Fruit fly (Drosophila melanogaster) whole organism, embryonic: ENCODE measurements around the gene CG46523.
A peak's percentile ranks its signal among the peaks of the same experiment; 100 is the strongest.

ENCODE experiments used
- Blimp-1 ChIP-seq: fragments of 200-800 bp; sonication (Bioruptor generic); optimal IDR thresholded peaks from 3 replicates; lab custom pipeline; 2018; ENCODE audit warnings: missing biosample characterization, missing genetic modification characterization, mild to moderate bottlenecking, moderate library complexity, missing genetic modification reagents
- CG12744 ChIP-seq: fragments of 200-800 bp; sonication (Bioruptor generic); optimal IDR thresholded peaks from 2 replicates; lab custom pipeline; 2016; ENCODE audit warnings: missing biosample characterization, missing genetic modification characterization
- CG13775 ChIP-seq: fragments of 200-800 bp; sonication (Bioruptor generic); optimal IDR thresholded peaks from 3 replicates; lab custom pipeline; 2017; ENCODE audit warnings: missing biosample characterization, mild to moderate bottlenecking, missing genetic modification characterization
- CG1603 ChIP-seq: fragments of 200-800 bp; sonication (Bioruptor generic); optimal IDR thresholded peaks from 2 replicates; lab custom pipeline; 2019; ENCODE audit warnings: missing biosample characterization, mild to moderate bottlenecking, missing genetic modification characterization, moderate library complexity
- CG1647 ChIP-seq: fragments of 200-800 bp; sonication (Bioruptor generic); optimal IDR thresholded peaks from 3 replicates; lab custom pipeline; 2016; ENCODE audit warnings: missing biosample characterization, missing genetic modification characterization
- CG34422 ChIP-seq: fragments of 200-800 bp; sonication (Bioruptor generic); IDR thresholded peaks from 3 replicates; pipeline ENCODE4 v1.3.6; 2022; ENCODE audit warnings: missing biosample characterization, missing genetic modification characterization
- CG4404 ChIP-seq: fragments of 200-800 bp; sonication (Bioruptor generic); IDR thresholded peaks from 2 replicates; pipeline ENCODE4 v1.3.6; 2022; ENCODE audit warnings: missing biosample characterization, missing genetic modification characterization
- CG4617 ChIP-seq: fragments of 200-800 bp; sonication (Bioruptor generic); optimal IDR thresholded peaks from 3 replicates; lab custom pipeline; 2016; ENCODE audit warnings: missing biosample characterization, missing genetic modification characterization, borderline replicate concordance
- CG4820 ChIP-seq: fragments of 200-800 bp; sonication (Bioruptor generic); optimal IDR thresholded peaks from 3 replicates; lab custom pipeline; 2016; ENCODE audit warnings: missing biosample characterization, missing genetic modification characterization
- CG7987 ChIP-seq: fragments of 200-800 bp; sonication (Bioruptor generic); optimal IDR thresholded peaks from 2 replicates; lab custom pipeline; 2018; ENCODE audit warnings: missing biosample characterization, mild to moderate bottlenecking, missing genetic modification characterization, moderate library complexity
- D19A ChIP-seq: fragments of 200-800 bp; optimal IDR thresholded peaks from 3 replicates; lab custom pipeline; 2019; ENCODE audit warnings: missing biosample characterization, mild to moderate bottlenecking, missing genetic modification characterization, moderate library complexity
- D19B ChIP-seq: fragments of 200-800 bp; sonication (Bioruptor generic); optimal IDR thresholded peaks from 2 replicates; lab custom pipeline; 2017; ENCODE audit warnings: missing biosample characterization, mild to moderate bottlenecking, missing genetic modification characterization
- Dbx ChIP-seq: fragments of 200-800 bp; sonication (Bioruptor generic); IDR thresholded peaks from 3 replicates; pipeline ENCODE4 v1.3.6; 2022; ENCODE audit warnings: missing biosample characterization, missing genetic modification characterization
- Dek ChIP-seq: fragments of 200-800 bp; sonication (Bioruptor generic); optimal IDR thresholded peaks from 3 replicates; lab custom pipeline; 2019; ENCODE audit warnings: missing biosample characterization, mild to moderate bottlenecking, missing genetic modification characterization, moderate library complexity
- Fer2 ChIP-seq: fragments of 200-800 bp; sonication (Bioruptor generic); optimal IDR thresholded peaks from 2 replicates; lab custom pipeline; 2018; ENCODE audit warnings: missing biosample characterization, mild to moderate bottlenecking, missing genetic modification characterization, moderate library complexity
- GATAe ChIP-seq: fragments of 200-800 bp; sonication (Bioruptor generic); conservative IDR thresholded peaks from 2 replicates; pipeline ENCODE4 v1.3.6; 2022; ENCODE audit warnings: missing biosample characterization, missing genetic modification characterization
- H2.0 ChIP-seq: fragments of 200-800 bp; sonication (Bioruptor generic); IDR thresholded peaks from 2 replicates; pipeline ENCODE4 v1.3.6; 2022; ENCODE audit warnings: missing biosample characterization, missing genetic modification characterization
- HHEX ChIP-seq: fragments of 200-800 bp; sonication (Bioruptor generic); optimal IDR thresholded peaks from 3 replicates; lab custom pipeline; 2017; ENCODE audit warnings: missing biosample characterization, mild to moderate bottlenecking, missing genetic modification characterization, missing genetic modification reagents
- Mes4 ChIP-seq: fragments of 200-800 bp; sonication (Bioruptor generic); optimal IDR thresholded peaks from 2 replicates; lab custom pipeline; 2016; ENCODE audit warnings: missing biosample characterization, missing genetic modification characterization
- NC2β ChIP-seq: fragments of 200-800 bp; sonication (Bioruptor generic); optimal IDR thresholded peaks from 2 replicates; lab custom pipeline; 2016; ENCODE audit warnings: missing biosample characterization, missing genetic modification characterization
- Nf-YB ChIP-seq: fragments of 200-800 bp; sonication (Bioruptor generic); optimal IDR thresholded peaks from 3 replicates; lab custom pipeline; 2019; ENCODE audit warnings: missing biosample characterization, mild to moderate bottlenecking, missing genetic modification characterization, moderate library complexity
- Pdp1 ChIP-seq, 2 experiments: fragments of 200-800 bp; sonication (Bioruptor generic); optimal IDR thresholded peaks; 3 replicates each; lab custom pipeline; 2016; ENCODE audit warnings: missing biosample characterization in 2 of 2, missing genetic modification characterization in 2 of 2, mild to moderate bottlenecking in 1 of 2, moderate library complexity in 1 of 2
- Spps ChIP-seq: fragments of 200-800 bp; sonication (Bioruptor generic); optimal IDR thresholded peaks from 2 replicates; lab custom pipeline; 2018; ENCODE audit warnings: missing biosample characterization, mild to moderate bottlenecking, missing genetic modification characterization
- Trl ChIP-seq, 3 experiments: fragments of >200 bp in 2 of 3; fragments of 200-800 bp in 1 of 3; sonication (Bioruptor generic) in 1 of 3; optimal IDR thresholded peaks; 2 replicates in 1 of 3; 3 replicates in 2 of 3; lab custom pipeline; 2016 to 2017; ENCODE audit warnings: missing biosample characterization in 1 of 3, missing genetic modification characterization in 1 of 3
- Vsx1 ChIP-seq: fragments of 200-800 bp; sonication (Bioruptor generic); optimal IDR thresholded peaks from 2 replicates; lab custom pipeline; 2017; ENCODE audit warnings: missing biosample characterization, mild to moderate bottlenecking, missing genetic modification characterization, missing genetic modification reagents
- ap ChIP-seq: fragments of 200-800 bp; sonication (Bioruptor generic); IDR thresholded peaks from 2 replicates; pipeline ENCODE4 v1.3.6; 2022; ENCODE audit warnings: missing biosample characterization, missing genetic modification characterization
- btn ChIP-seq: fragments of 200-800 bp; sonication (Bioruptor generic); optimal IDR thresholded peaks from 2 replicates; lab custom pipeline; 2016; ENCODE audit warnings: missing biosample characterization, missing genetic modification characterization
- cato ChIP-seq: fragments of 200-800 bp; sonication (Bioruptor generic); optimal IDR thresholded peaks from 2 replicates; lab custom pipeline; 2016; ENCODE audit warnings: missing biosample characterization, missing genetic modification characterization, borderline replicate concordance
- dm ChIP-seq: fragments of 200-800 bp; sonication (Bioruptor generic); optimal IDR thresholded peaks from 3 replicates; lab custom pipeline; 2016; ENCODE audit warnings: missing biosample characterization, missing genetic modification characterization
- fd64A ChIP-seq: fragments of 200-800 bp; sonication (Bioruptor generic); optimal IDR thresholded peaks from 3 replicates; lab custom pipeline; 2018; ENCODE audit warnings: missing biosample characterization, mild to moderate bottlenecking, missing genetic modification characterization
- knrl ChIP-seq: fragments of 200-800 bp; sonication (Bioruptor generic); IDR thresholded peaks from 3 replicates; pipeline ENCODE4 v1.3.6; 2022; ENCODE audit warnings: missing biosample characterization, missing genetic modification characterization; ENCODE audit not compliant: partially characterized antibody
- lola ChIP-seq, 3 experiments: fragments of >200 bp in 2 of 3; fragments of 200-800 bp in 1 of 3; sonication (Bioruptor generic) in 1 of 3; optimal IDR thresholded peaks; 2 replicates each; lab custom pipeline; 2017 to 2019; ENCODE audit warnings: missing biosample characterization in 3 of 3, missing genetic modification characterization in 3 of 3, mild to moderate bottlenecking in 1 of 3, moderate library complexity in 1 of 3
- org-1 ChIP-seq: fragments of 200-800 bp; sonication (Bioruptor generic); optimal IDR thresholded peaks from 2 replicates; lab custom pipeline; 2017; ENCODE audit warnings: missing biosample characterization, missing genetic modification characterization
- pho ChIP-seq: fragments of 200-800 bp; sonication (Bioruptor generic); optimal IDR thresholded peaks from 2 replicates; lab custom pipeline; 2016; ENCODE audit warnings: missing biosample characterization, missing genetic modification characterization
- pnt ChIP-seq: fragments of 200-800 bp; sonication (Bioruptor generic); optimal IDR thresholded peaks from 3 replicates; lab custom pipeline; 2016; ENCODE audit warnings: missing biosample characterization, missing genetic modification characterization
- sc ChIP-seq, 3 experiments: fragments of >200 bp in 2 of 3; fragments of 200-800 bp in 1 of 3; sonication (Bioruptor generic) in 1 of 3; optimal IDR thresholded peaks; 2 replicates in 2 of 3; 3 replicates in 1 of 3; lab custom pipeline; 2017; ENCODE audit warnings: mild to moderate bottlenecking in 1 of 3, missing biosample characterization in 1 of 3, missing genetic modification characterization in 1 of 3, missing genetic modification reagents in 1 of 3
- sisA ChIP-seq: fragments of 200-800 bp; sonication (Bioruptor generic); IDR thresholded peaks from 2 replicates; pipeline ENCODE4 v1.3.6; 2022; ENCODE audit warnings: missing biosample characterization, missing genetic modification characterization
- sqz ChIP-seq: fragments of 200-800 bp; sonication (Bioruptor generic); optimal IDR thresholded peaks from 3 replicates; lab custom pipeline; 2018; ENCODE audit warnings: missing biosample characterization, mild to moderate bottlenecking, missing genetic modification characterization
- tap ChIP-seq: fragments of 200-800 bp; optimal IDR thresholded peaks from 3 replicates; lab custom pipeline; 2019; ENCODE audit warnings: missing biosample characterization, mild to moderate bottlenecking, missing genetic modification characterization, moderate library complexity
- vvl ChIP-seq: fragments of 200-800 bp; sonication (Bioruptor generic); IDR thresholded peaks from 2 replicates; pipeline ENCODE4 v1.3.6; 2022; ENCODE audit warnings: missing biosample characterization, missing genetic modification characterization

The CG46523 gene

dm6 chr3L:1969539-1970337 lies 30.8 kb upstream of the CG46523 start, which contains the start of gene CG1927 (continued):
- TF ChIP-seq dm (no peak), pnt (GFP tag; lab: Kevin White, UChicago) (no peak), HHEX (GFP tag; lab: Kevin White, UChicago) (no peak), cato (GFP tag; lab: Kevin White, UChicago) (no peak), vvl (peak; percentile 75), CG4617 (GFP tag; lab: Kevin White, UChicago) (no peak), H2.0 (GFP tag; lab: Robert Waterston, UW) (no peak), CG1603 (tag; lab: Kevin White, UChicago) (no peak), Blimp-1 (no peak), CG4404 (no peak), CG13775 (GFP tag; lab: Kevin White, UChicago) (no peak), Dbx (GFP tag; lab: Robert Waterston, UW) (peak; percentile 57; the same call in 2 of the 3 replicates), sisA (GFP tag; lab: Robert Waterston, UW) (no peak), Trl (optimal IDR thresholded peaks at IDR 0.05; lab: Kevin White, UChicago) (peak in 1 of 2 experiments; percentile 36), Trl (GFP tag; optimal IDR thresholded peaks at IDR 0.05; lab: Kevin White, UChicago) (no peak), pho (GFP tag; lab: Kevin White, UChicago) (no peak), ap (GFP tag; lab: Robert Waterston, UW) (no peak), sc (optimal IDR thresholded peaks at IDR 0.05; lab: Kevin White, UChicago) (no peak), sc (GFP tag; optimal IDR thresholded peaks at IDR 0.05; lab: Kevin White, UChicago) (no peak), CG7987 (no peak), Pdp1 (GFP tag; optimal IDR thresholded peaks at IDR 0.05; lab: Kevin White, UChicago) (no peak), CG34422 (GFP tag; lab: Robert Waterston, UW) (peak; percentile 49; the same call in 1 of the 3 replicates), sqz (GFP tag; lab: Kevin White, UChicago) (peak; percentile 17), CG4820 (no peak), btn (GFP tag; lab: Kevin White, UChicago) (no peak), Vsx1 (GFP tag; lab: Kevin White, UChicago) (no peak), NC2β (GFP tag; lab: Kevin White, UChicago) (no peak), D19B (GFP tag; lab: Kevin White, UChicago) (no peak), Nf-YB (GFP tag; lab: Kevin White, UChicago) (no peak), D19A (no peak), lola (GFP tag; optimal IDR thresholded peaks at IDR 0.05; lab: Kevin White, UChicago) (no peak), fd64A (GFP tag; lab: Kevin White, UChicago) (no peak), org-1 (GFP tag; lab: Kevin White, UChicago) (no peak), CG12744 (GFP tag; lab: Kevin White, UChicago) (no peak), Dek (no peak), GATAe (no peak), tap (no peak), CG1647 (GFP tag; lab: Kevin White, UChicago) (no peak), Fer2 (no peak), Mes4 (GFP tag; lab: Kevin White, UChicago) (no peak), Spps (tag; lab: Kevin White, UChicago) (no peak), knrl (GFP tag; lab: Robert Waterston, UW) (no peak)
